Worm (Caenorhabditis elegans) whole organism, midembryonic: Measurements from ENCODE around the gene mrpl-44.

Experiments
- T22C8.4 ChIP-seq: fragments of 200-800 bp; sonication (Bioruptor generic); IDR thresholded peaks from 2 replicates; pipeline ENCODE4 v1.3.6; 2022; ENCODE audit warnings: missing genetic modification characterization, missing compliant biosample characterization
- flt-1 ChIP-seq: fragments of 200-800 bp; sonication (Bioruptor generic); IDR thresholded peaks from 2 replicates; pipeline ENCODE4 v1.3.6; 2022; ENCODE audit warnings: missing genetic modification characterization, missing compliant biosample characterization
- ztf-29 ChIP-seq: fragments of 200-800 bp; sonication (Bioruptor generic); IDR thresholded peaks from 2 replicates; pipeline ENCODE4 v1.3.6; 2022; ENCODE audit warnings: missing genetic modification reagents, missing genetic modification characterization, missing compliant biosample characterization

- TF ChIP-seq ztf-29 (GFP tag; lab: Robert Waterston, UW), result no peak
- TF ChIP-seq T22C8.4 (GFP tag; lab: Robert Waterston, UW), result no peak
- TF ChIP-seq flt-1 (GFP tag; lab: Robert Waterston, UW), result no peak
Measured at ce11 chrIII:9037658-9038057, 51.5 kb downstream of the mrpl-44 start, which contains the start of gene R107.9.
